Fruit fly (Drosophila melanogaster) whole organism, embryonic: Measurements from ENCODE around the gene osk.

Source experiments
- Abd-B ChIP-seq: fragments of 200-800 bp; sonication (Bioruptor generic); optimal IDR thresholded peaks from 2 replicates; lab custom pipeline; 2018; ENCODE audit warnings: missing biosample characterization, mild to moderate bottlenecking, missing genetic modification characterization, moderate library complexity
- Asciz ChIP-seq: fragments of 200-800 bp; sonication (Bioruptor generic); optimal IDR thresholded peaks from 2 replicates; lab custom pipeline; 2017; ENCODE audit warnings: missing biosample characterization, mild to moderate bottlenecking, missing genetic modification characterization, missing genetic modification reagents
- CG10209 ChIP-seq: fragments of 200-800 bp; sonication (Bioruptor generic); optimal IDR thresholded peaks from 3 replicates; lab custom pipeline; 2017; ENCODE audit warnings: missing biosample characterization, mild to moderate bottlenecking, missing genetic modification characterization, missing genetic modification reagents
- CG10565 ChIP-seq: fragments of 200-800 bp; sonication (Bioruptor generic); optimal IDR thresholded peaks from 3 replicates; lab custom pipeline; 2016; ENCODE audit warnings: missing biosample characterization, mild to moderate bottlenecking, missing genetic modification characterization
- CG10979 ChIP-seq: fragments of 200-800 bp; sonication (Bioruptor generic); optimal IDR thresholded peaks from 2 replicates; lab custom pipeline; 2018; ENCODE audit warnings: missing biosample characterization, mild to moderate bottlenecking, missing genetic modification characterization, moderate library complexity
- CG11504 ChIP-seq: fragments of 200-800 bp; sonication (Bioruptor generic); optimal IDR thresholded peaks from 3 replicates; lab custom pipeline; 2019; ENCODE audit warnings: missing biosample characterization, mild to moderate bottlenecking, missing genetic modification characterization, moderate library complexity
- CG12299 ChIP-seq: fragments of 200-800 bp; sonication (Bioruptor generic); optimal IDR thresholded peaks from 2 replicates; lab custom pipeline; 2018; ENCODE audit warnings: missing biosample characterization, mild to moderate bottlenecking, missing genetic modification characterization
- CG12744 ChIP-seq: fragments of 200-800 bp; sonication (Bioruptor generic); optimal IDR thresholded peaks from 2 replicates; lab custom pipeline; 2016; ENCODE audit warnings: missing biosample characterization, missing genetic modification characterization
- CG14710 ChIP-seq: fragments of 200-800 bp; sonication (Bioruptor generic); optimal IDR thresholded peaks from 3 replicates; lab custom pipeline; 2019; ENCODE audit warnings: missing biosample characterization, mild to moderate bottlenecking, missing genetic modification characterization, moderate library complexity
- CG16863 ChIP-seq: fragments of 200-800 bp; sonication (Bioruptor generic); optimal IDR thresholded peaks from 3 replicates; lab custom pipeline; 2016; ENCODE audit warnings: missing biosample characterization, missing genetic modification characterization
- CG17829 ChIP-seq: fragments of 200-800 bp; optimal IDR thresholded peaks from 2 replicates; lab custom pipeline; 2019; ENCODE audit warnings: missing biosample characterization, mild to moderate bottlenecking, missing genetic modification characterization, moderate library complexity
- CG18262 ChIP-seq: fragments of 200-800 bp; optimal IDR thresholded peaks from 3 replicates; lab custom pipeline; 2019; ENCODE audit warnings: missing biosample characterization, mild to moderate bottlenecking, missing genetic modification characterization, moderate library complexity
- CG2120 ChIP-seq: fragments of 200-800 bp; sonication (Bioruptor generic); optimal IDR thresholded peaks from 3 replicates; lab custom pipeline; 2016; ENCODE audit warnings: missing biosample characterization, missing genetic modification characterization
- CG2199 ChIP-seq: fragments of 200-800 bp; sonication (Bioruptor generic); IDR thresholded peaks from 3 replicates; pipeline ENCODE4 v1.3.6; 2022; ENCODE audit warnings: missing biosample characterization, missing genetic modification characterization
- CG2875 ChIP-seq: fragments of 200-800 bp; sonication (Bioruptor generic); optimal IDR thresholded peaks from 2 replicates; lab custom pipeline; 2017; ENCODE audit warnings: missing biosample characterization, mild to moderate bottlenecking, missing genetic modification characterization, missing genetic modification reagents
- CG31224 ChIP-seq: fragments of 200-800 bp; sonication (Bioruptor generic); IDR thresholded peaks from 2 replicates; pipeline ENCODE4 v1.3.6; 2022; ENCODE audit warnings: missing biosample characterization, missing genetic modification characterization
- CG42726 ChIP-seq: fragments of 200-800 bp; sonication (Bioruptor generic); IDR thresholded peaks from 2 replicates; pipeline ENCODE4 v1.3.6; 2022; ENCODE audit warnings: missing biosample characterization, missing genetic modification characterization; ENCODE audit not compliant: partially characterized antibody
- CG6813 ChIP-seq: fragments of 200-800 bp; sonication (Bioruptor generic); optimal IDR thresholded peaks from 2 replicates; lab custom pipeline; 2017; ENCODE audit warnings: missing biosample characterization, missing genetic modification characterization, mild to moderate bottlenecking, moderate library complexity, missing genetic modification reagents
- CG7271 ChIP-seq: fragments of 200-800 bp; sonication (Bioruptor generic); optimal IDR thresholded peaks from 2 replicates; lab custom pipeline; 2018; ENCODE audit warnings: missing biosample characterization, mild to moderate bottlenecking, missing genetic modification characterization, moderate library complexity
- CG7928 ChIP-seq: fragments of 200-800 bp; sonication (Bioruptor generic); optimal IDR thresholded peaks from 2 replicates; lab custom pipeline; 2017; ENCODE audit warnings: missing biosample characterization, mild to moderate bottlenecking, missing genetic modification characterization
- D ChIP-seq, 2 experiments: fragments of 200-800 bp in 1 of 2; fragments of >200 bp in 1 of 2; sonication (Bioruptor generic) in 1 of 2; optimal IDR thresholded peaks; 2 replicates in 1 of 2; 3 replicates in 1 of 2; lab custom pipeline; 2017; ENCODE audit warnings: mild to moderate bottlenecking in 1 of 2, missing biosample characterization in 1 of 2, missing genetic modification characterization in 1 of 2, missing genetic modification reagents in 1 of 2
- Hey ChIP-seq: fragments of 200-800 bp; sonication (Bioruptor generic); optimal IDR thresholded peaks from 3 replicates; lab custom pipeline; 2018; ENCODE audit warnings: missing biosample characterization, mild to moderate bottlenecking, missing genetic modification characterization
- Hmr ChIP-seq: fragments of 200-800 bp; sonication (Bioruptor generic); optimal IDR thresholded peaks from 3 replicates; lab custom pipeline; 2017; ENCODE audit warnings: mild to moderate bottlenecking, missing biosample characterization, missing genetic modification reagents, missing genetic modification characterization
- MTF-1 ChIP-seq: fragments of 200-800 bp; sonication (Bioruptor generic); optimal IDR thresholded peaks from 2 replicates; lab custom pipeline; 2018; ENCODE audit warnings: missing biosample characterization, mild to moderate bottlenecking, missing genetic modification characterization, borderline replicate concordance
- Optix ChIP-seq: fragments of 200-800 bp; sonication (Bioruptor generic); IDR thresholded peaks from 3 replicates; pipeline ENCODE4 v1.3.6; 2022; ENCODE audit warnings: missing biosample characterization, missing genetic modification characterization
- Sin3A ChIP-seq: fragments of >200 bp; optimal IDR thresholded peaks from 2 replicates; lab custom pipeline; 2018
- Sox102F ChIP-seq: fragments of 200-800 bp; sonication (Bioruptor generic); optimal IDR thresholded peaks from 2 replicates; lab custom pipeline; 2018; ENCODE audit warnings: missing biosample characterization, mild to moderate bottlenecking, missing genetic modification characterization, moderate library complexity
- Trl ChIP-seq, 3 experiments: fragments of >200 bp in 2 of 3; fragments of 200-800 bp in 1 of 3; sonication (Bioruptor generic) in 1 of 3; optimal IDR thresholded peaks; 2 replicates in 1 of 3; 3 replicates in 2 of 3; lab custom pipeline; 2016 to 2017; ENCODE audit warnings: missing biosample characterization in 1 of 3, missing genetic modification characterization in 1 of 3
- Xbp1 ChIP-seq: fragments of 200-800 bp; sonication (Bioruptor generic); optimal IDR thresholded peaks from 3 replicates; lab custom pipeline; 2016; ENCODE audit warnings: missing biosample characterization, mild to moderate bottlenecking, missing genetic modification characterization
- abd-A ChIP-seq: fragments of 200-800 bp; sonication (Bioruptor generic); optimal IDR thresholded peaks from 3 replicates; lab custom pipeline; 2019; ENCODE audit warnings: missing biosample characterization, mild to moderate bottlenecking, missing genetic modification characterization, moderate library complexity
- amos ChIP-seq: fragments of 200-800 bp; sonication (Bioruptor generic); IDR thresholded peaks from 2 replicates; pipeline ENCODE4 v1.3.6; 2022; ENCODE audit warnings: missing biosample characterization, missing genetic modification characterization; ENCODE audit not compliant: partially characterized antibody
- az2 ChIP-seq: fragments of 200-800 bp; sonication (Bioruptor generic); optimal IDR thresholded peaks from 3 replicates; lab custom pipeline; 2016; ENCODE audit warnings: missing biosample characterization, missing genetic modification characterization
- chif ChIP-seq, 2 experiments: fragments of 200-800 bp; sonication (Bioruptor generic); optimal IDR thresholded peaks; 3 replicates each; lab custom pipeline; 2016; ENCODE audit warnings: missing biosample characterization in 2 of 2, missing genetic modification characterization in 2 of 2
- crol ChIP-seq: fragments of 200-800 bp; sonication (Bioruptor generic); IDR thresholded peaks from 2 replicates; pipeline ENCODE4 v1.3.6; 2022; ENCODE audit warnings: missing biosample characterization, missing genetic modification characterization
- fd96Cb ChIP-seq: fragments of 200-800 bp; sonication (Bioruptor generic); optimal IDR thresholded peaks from 2 replicates; lab custom pipeline; 2018; ENCODE audit warnings: missing biosample characterization, mild to moderate bottlenecking, missing genetic modification characterization, moderate library complexity
- gem ChIP-seq: fragments of 200-800 bp; sonication (Bioruptor generic); optimal IDR thresholded peaks from 2 replicates; lab custom pipeline; 2019; ENCODE audit warnings: missing biosample characterization, mild to moderate bottlenecking, missing genetic modification characterization, moderate library complexity
- grn ChIP-seq: fragments of 200-800 bp; sonication (Bioruptor generic); optimal IDR thresholded peaks from 3 replicates; lab custom pipeline; 2017; ENCODE audit warnings: missing biosample characterization, missing genetic modification characterization
- hkb ChIP-seq, 2 experiments: fragments of 200-800 bp in 1 of 2; fragments of >200 bp in 1 of 2; sonication (Bioruptor generic) in 1 of 2; IDR thresholded peaks in 1 of 2; optimal IDR thresholded peaks in 1 of 2; 2 replicates each; pipeline versions ENCODE4 v1.3.6 to Lab custom; 2017 to 2022; ENCODE audit warnings: missing biosample characterization in 1 of 2, missing genetic modification characterization in 1 of 2
- hth ChIP-seq: fragments of >200 bp; optimal IDR thresholded peaks from 2 replicates; lab custom pipeline; 2017; ENCODE audit warnings: inconsistent platforms
- ind ChIP-seq: fragments of 200-800 bp; sonication (Bioruptor generic); optimal IDR thresholded peaks from 3 replicates; lab custom pipeline; 2016; ENCODE audit warnings: missing biosample characterization, missing genetic modification characterization
- phol ChIP-seq: fragments of 200-800 bp; sonication (Bioruptor generic); optimal IDR thresholded peaks from 3 replicates; lab custom pipeline; 2018; ENCODE audit warnings: missing biosample characterization, mild to moderate bottlenecking, missing genetic modification characterization, moderate library complexity
- seq ChIP-seq: fragments of 200-800 bp; sonication (Bioruptor generic); IDR thresholded peaks from 2 replicates; pipeline ENCODE4 v1.3.6; 2022; ENCODE audit warnings: missing biosample characterization, missing genetic modification characterization
- sob ChIP-seq: fragments of 200-800 bp; sonication (Bioruptor generic); IDR thresholded peaks from 2 replicates; pipeline ENCODE4 v1.3.6; 2022; ENCODE audit warnings: missing biosample characterization, missing genetic modification characterization
- sr ChIP-seq: fragments of 200-800 bp; sonication (Bioruptor generic); IDR thresholded peaks from 3 replicates; pipeline ENCODE4 v1.3.6; 2022; ENCODE audit warnings: missing biosample characterization, missing genetic modification characterization
- vnd ChIP-seq: fragments of 200-800 bp; sonication (Bioruptor generic); IDR thresholded peaks from 3 replicates; pipeline ENCODE4 v1.3.6; 2022; ENCODE audit warnings: missing biosample characterization, missing genetic modification characterization; ENCODE audit not compliant: partially characterized antibody
- wdn ChIP-seq: fragments of 200-800 bp; sonication (Bioruptor generic); IDR thresholded peaks from 2 replicates; pipeline ENCODE4 v1.3.6; 2022; ENCODE audit warnings: missing biosample characterization, missing genetic modification characterization
- yki ChIP-seq: fragments of >200 bp; optimal IDR thresholded peaks from 3 replicates; lab custom pipeline; 2018
- zfh1 ChIP-seq: fragments of 200-800 bp; sonication (Bioruptor generic); IDR thresholded peaks from 3 replicates; pipeline ENCODE4 v1.3.6; 2022; ENCODE audit warnings: missing biosample characterization, missing genetic modification characterization

Gene osk

dm6 chr3R:8922617-8923242 is 12.2 kb upstream of the osk start:
- TF ChIP-seq CG18262 (tag; lab: Kevin White, UChicago) (peak; percentile 52), CG16863 (GFP tag; lab: Kevin White, UChicago) (no peak), zfh1 (GFP tag; lab: Robert Waterston, UW) (peak; percentile 55; the same call in 2 of the 3 replicates), crol (GFP tag; lab: Robert Waterston, UW) (0 out of 2 replicates have a peak, but pooled peaks have one; percentile 8), CG7271 (tag; lab: Kevin White, UChicago) (no peak), grn (no peak), Trl (optimal IDR thresholded peaks at IDR 0.05; lab: Kevin White, UChicago) (no peak), Trl (GFP tag; optimal IDR thresholded peaks at IDR 0.05; lab: Kevin White, UChicago) (no peak), seq (GFP tag; lab: Robert Waterston, UW) (no peak), Hmr (GFP tag; lab: Kevin White, UChicago) (no peak), MTF-1 (GFP tag; lab: Kevin White, UChicago) (no peak), CG2875 (peak; percentile 20), CG2120 (GFP tag; lab: Kevin White, UChicago) (no peak), ind (peak; percentile 13), sr (no peak; the same call in 2 of the 3 replicates), Abd-B (GFP tag; lab: Kevin White, UChicago) (peak; percentile 19), CG2199 (GFP tag; lab: Robert Waterston, UW) (0 out of 3 replicates have a peak, but pooled peaks have one; percentile 10), CG11504 (tag; lab: Kevin White, UChicago) (peak; percentile 43), CG10565 (GFP tag; lab: Kevin White, UChicago) (no peak), Xbp1 (GFP tag; lab: Kevin White, UChicago) (peak; percentile 1), CG10209 (GFP tag; lab: Kevin White, UChicago) (no peak), Asciz (GFP tag; lab: Kevin White, UChicago) (peak; percentile 31), amos (no peak), az2 (peak; percentile 25), phol (peak; percentile 25), CG14710 (tag; lab: Kevin White, UChicago) (peak; percentile 34), hth (lab: Kevin White, UChicago) (no peak), D (optimal IDR thresholded peaks at IDR 0.05; lab: Kevin White, UChicago) (no peak), D (GFP tag; optimal IDR thresholded peaks at IDR 0.05; lab: Kevin White, UChicago) (peak; percentile 18), CG31224 (GFP tag; lab: Robert Waterston, UW) (no peak), fd96Cb (tag; lab: Kevin White, UChicago) (peak; percentile 54), yki (no peak), CG42726 (GFP tag; lab: Robert Waterston, UW) (no peak), CG7928 (GFP tag; lab: Kevin White, UChicago) (no peak), CG6813 (GFP tag; lab: Kevin White, UChicago) (peak; percentile 6), Sox102F (GFP tag; lab: Kevin White, UChicago) (peak; percentile 36), wdn (GFP tag; lab: Robert Waterston, UW) (no peak), Optix (GFP tag; lab: Robert Waterston, UW) (no peak), Hey (no peak), CG17829 (tag; lab: Kevin White, UChicago) (no peak), chif (GFP tag; optimal IDR thresholded peaks at IDR 0.05; lab: Kevin White, UChicago) (peak; percentile 22 to 27), sob (GFP tag; lab: Robert Waterston, UW) (no peak), Sin3A (lab: Kevin White, UChicago) (no peak), hkb (optimal IDR thresholded peaks at IDR 0.05; lab: Kevin White, UChicago) (no peak), hkb (GFP tag; IDR thresholded peaks at IDR 0.05; lab: Robert Waterston, UW) (peak; percentile 15; the same call in 1 of the 2 replicates), vnd (no peak), gem (tag; lab: Kevin White, UChicago) (peak; percentile 44), CG10979 (tag; lab: Kevin White, UChicago) (peak; percentile 67), CG12744 (GFP tag; lab: Kevin White, UChicago) (no peak), abd-A (tag; lab: Kevin White, UChicago) (no peak), CG12299 (no peak)
